Worm (Caenorhabditis elegans) whole organism, late embryonic: ENCODE measurements around the gene srw-53.

Experiments
- C38D4.7 ChIP-seq: fragments of 200-800 bp; sonication (Bioruptor generic); optimal IDR thresholded peaks from 2 replicates; lab custom pipeline; 2018; ENCODE audit warnings: mild to moderate bottlenecking, missing genetic modification characterization, moderate library complexity, missing compliant biosample characterization
- F13H6.1 ChIP-seq: sonication (generic microtip); optimal IDR thresholded peaks from 2 replicates; lab custom pipeline; 2016; ENCODE audit warnings: missing genetic modification characterization, missing compliant biosample characterization
- K09A11.1 ChIP-seq: sonication (generic microtip); optimal IDR thresholded peaks from 2 replicates; lab custom pipeline; 2017; ENCODE audit warnings: antibody characterized with exemption, mild to moderate bottlenecking, missing genetic modification characterization, missing compliant biosample characterization; ENCODE audit not compliant: insufficient read depth
- T23F11.4 ChIP-seq: fragments of 200-800 bp; sonication (Bioruptor generic); optimal IDR thresholded peaks from 2 replicates; lab custom pipeline; 2018; ENCODE audit warnings: mild to moderate bottlenecking, missing genetic modification characterization, missing compliant biosample characterization
- ahr-1 ChIP-seq: sonication (generic microtip); optimal IDR thresholded peaks from 2 replicates; lab custom pipeline; 2016; ENCODE audit warnings: missing genetic modification characterization, missing compliant biosample characterization
- ceh-19 ChIP-seq: fragments of 200-800 bp; sonication (Bioruptor generic); optimal IDR thresholded peaks from 2 replicates; lab custom pipeline; 2018; ENCODE audit warnings: mild to moderate bottlenecking, missing genetic modification characterization, missing compliant biosample characterization
- ceh-2 ChIP-seq: sonication (generic microtip); optimal IDR thresholded peaks from 2 replicates; lab custom pipeline; 2016; ENCODE audit warnings: missing genotype, missing genetic modification characterization, missing compliant biosample characterization
- ceh-22 ChIP-seq: sonication (generic microtip); optimal IDR thresholded peaks from 2 replicates; lab custom pipeline; 2017; ENCODE audit warnings: missing biosample characterization, missing genetic modification characterization
- ceh-24 ChIP-seq: sonication (generic microtip); optimal IDR thresholded peaks from 2 replicates; lab custom pipeline; 2016; ENCODE audit warnings: mild to moderate bottlenecking, missing genetic modification characterization, missing compliant biosample characterization
- ceh-34 ChIP-seq: sonication (generic microtip); optimal IDR thresholded peaks from 2 replicates; lab custom pipeline; 2016; ENCODE audit warnings: mild to moderate bottlenecking, missing genetic modification characterization, missing compliant biosample characterization
- ceh-45 ChIP-seq: fragments of 200-800 bp; sonication (Bioruptor generic); IDR thresholded peaks from 2 replicates; pipeline ENCODE4 v1.3.6; 2022; ENCODE audit warnings: missing genetic modification reagents, missing genetic modification characterization, missing compliant biosample characterization
- ceh-48 ChIP-seq: sonication (generic microtip); optimal IDR thresholded peaks from 2 replicates; lab custom pipeline; 2016; ENCODE audit warnings: missing genetic modification characterization, inconsistent platforms, missing compliant biosample characterization
- ceh-6 ChIP-seq: fragments of 200-800 bp; sonication (Bioruptor generic); optimal IDR thresholded peaks from 2 replicates; lab custom pipeline; 2018; ENCODE audit warnings: mild to moderate bottlenecking, missing genetic modification characterization, missing compliant biosample characterization
- ceh-9 ChIP-seq: sonication (generic microtip); optimal IDR thresholded peaks from 2 replicates; lab custom pipeline; 2016; ENCODE audit warnings: mild to moderate bottlenecking, missing genetic modification characterization, inconsistent platforms, missing compliant biosample characterization
- elt-2 ChIP-seq: sonication (generic microtip); optimal IDR thresholded peaks from 2 replicates; lab custom pipeline; 2016; ENCODE audit warnings: missing genetic modification reagents, missing genetic modification characterization, missing compliant biosample characterization
- elt-4 ChIP-seq: sonication (generic microtip); optimal IDR thresholded peaks from 2 replicates; lab custom pipeline; 2016; ENCODE audit warnings: missing genetic modification characterization, missing compliant biosample characterization
- ets-4 ChIP-seq: sonication (generic microtip); optimal IDR thresholded peaks from 2 replicates; lab custom pipeline; 2016; ENCODE audit warnings: missing genetic modification characterization, missing compliant biosample characterization
- hlh-13 ChIP-seq: fragments of 200-800 bp; sonication (Bioruptor generic); optimal IDR thresholded peaks from 2 replicates; lab custom pipeline; 2018; ENCODE audit warnings: mild to moderate bottlenecking, missing genetic modification characterization, missing compliant biosample characterization
- hlh-15 ChIP-seq: sonication (generic microtip); optimal IDR thresholded peaks from 2 replicates; lab custom pipeline; 2016; ENCODE audit warnings: missing genetic modification characterization, missing compliant biosample characterization
- hlh-30 ChIP-seq: sonication (generic microtip); optimal IDR thresholded peaks from 2 replicates; lab custom pipeline; 2017; ENCODE audit warnings: antibody characterized with exemption, missing genetic modification characterization, missing compliant biosample characterization; ENCODE audit not compliant: insufficient read depth
- hlh-8 ChIP-seq: sonication (generic microtip); optimal IDR thresholded peaks from 2 replicates; lab custom pipeline; 2016; ENCODE audit warnings: missing genotype, missing genetic modification characterization, missing compliant biosample characterization
- lim-6 ChIP-seq: sonication (generic microtip); optimal IDR thresholded peaks from 2 replicates; lab custom pipeline; 2016; ENCODE audit warnings: missing genetic modification characterization, missing compliant biosample characterization
- lin-11 ChIP-seq: fragments of 200-800 bp; sonication (Bioruptor generic); optimal IDR thresholded peaks from 2 replicates; lab custom pipeline; 2018; ENCODE audit warnings: mild to moderate bottlenecking, missing genetic modification characterization, missing compliant biosample characterization
- mec-3 ChIP-seq: sonication (generic microtip); optimal IDR thresholded peaks from 2 replicates; lab custom pipeline; 2016; ENCODE audit warnings: borderline replicate concordance, missing genetic modification characterization, missing compliant biosample characterization
- odd-2 ChIP-seq: sonication (generic microtip); optimal IDR thresholded peaks from 2 replicates; lab custom pipeline; 2017; ENCODE audit warnings: antibody characterized with exemption, mild to moderate bottlenecking, missing genetic modification characterization, missing compliant biosample characterization
- pat-9 ChIP-seq: fragments of 200-800 bp; sonication (Bioruptor generic); optimal IDR thresholded peaks from 2 replicates; lab custom pipeline; 2018; ENCODE audit warnings: mild to moderate bottlenecking, missing genetic modification characterization, moderate library complexity, missing compliant biosample characterization
- pax-1 ChIP-seq: fragments of 150-350 bp; optimal IDR thresholded peaks from 2 replicates; lab custom pipeline; 2014; ENCODE audit warnings: missing biosample characterization, missing genetic modification characterization
- pqm-1 ChIP-seq: sonication (generic microtip); optimal IDR thresholded peaks from 2 replicates; lab custom pipeline; 2016; ENCODE audit warnings: missing genetic modification characterization, missing compliant biosample characterization
- pros-1 ChIP-seq: fragments of 150-350 bp; optimal IDR thresholded peaks from 2 replicates; lab custom pipeline; 2014; ENCODE audit warnings: missing biosample characterization, missing genetic modification reagents, missing genetic modification characterization
- sox-4 ChIP-seq: sonication (generic microtip); optimal IDR thresholded peaks from 2 replicates; lab custom pipeline; 2017; ENCODE audit warnings: mild to moderate bottlenecking, missing genetic modification characterization, inconsistent platforms, missing compliant biosample characterization
- syd-9 ChIP-seq: sonication (generic microtip); optimal IDR thresholded peaks from 2 replicates; lab custom pipeline; 2016; ENCODE audit warnings: mild to moderate bottlenecking, missing genetic modification characterization, moderate library complexity, missing compliant biosample characterization
- tbx-7 ChIP-seq: sonication (generic microtip); optimal IDR thresholded peaks from 2 replicates; lab custom pipeline; 2016; ENCODE audit warnings: missing genotype, missing genetic modification characterization, missing compliant biosample characterization
- unc-3 ChIP-seq, 2 experiments: fragments of 200-800 bp in 1 of 2; sonication (Bioruptor generic) in 1 of 2; sonication (generic microtip) in 1 of 2; conservative IDR thresholded peaks in 1 of 2; optimal IDR thresholded peaks in 1 of 2; 2 replicates each; pipeline versions ENCODE4 v1.3.6 to Lab custom; 2016 to 2022; ENCODE audit warnings: missing compliant biosample characterization in 2 of 2, missing genetic modification characterization in 2 of 2, missing genetic modification reagents in 1 of 2
- unc-42 ChIP-seq: sonication (generic microtip); optimal IDR thresholded peaks from 2 replicates; lab custom pipeline; 2016; ENCODE audit warnings: missing genotype, missing genetic modification characterization, missing compliant biosample characterization
- unc-55 ChIP-seq: sonication (generic microtip); optimal IDR thresholded peaks from 2 replicates; lab custom pipeline; 2017; ENCODE audit warnings: missing biosample characterization, missing genetic modification reagents, missing genetic modification characterization
- unc-86 ChIP-seq: sonication (generic microtip); optimal IDR thresholded peaks from 2 replicates; lab custom pipeline; 2016; ENCODE audit warnings: missing genetic modification characterization, missing compliant biosample characterization
- ztf-16 ChIP-seq: sonication (generic microtip); optimal IDR thresholded peaks from 2 replicates; lab custom pipeline; 2017; ENCODE audit warnings: missing genetic modification characterization, missing compliant biosample characterization

srw-53 gene

ce11 chrV:15974836-15975235 lies 31.6 kb downstream of the srw-53 start, which contains the start of gene sru-22:
Gene sru-22, minus strand, starts transcription at chrV:15974936.
- TF ChIP-seq pros-1 (tag; lab: Kevin White, UChicago), result no peak
- no peak for TF ChIP-seq ets-4
- TF ChIP-seq pqm-1 (tag; lab: Kevin White, UChicago), result no peak
- TF ChIP-seq hlh-15, result no peak
- TF ChIP-seq unc-3 (GFP tag; conservative IDR thresholded peaks at IDR 0.05; lab: Robert Waterston, UW), result no peak
- TF ChIP-seq unc-3 (tag; optimal IDR thresholded peaks at IDR 0.05; lab: Kevin White, UChicago), result no peak
- no peak for TF ChIP-seq elt-2
- TF ChIP-seq ceh-22 (tag; lab: Kevin White, UChicago), result no peak
- no peak for TF ChIP-seq ztf-16 (tag; lab: Kevin White, UChicago)
- no peak for TF ChIP-seq hlh-8 (tag; lab: Kevin White, UChicago)
- TF ChIP-seq ceh-9 (tag; lab: Kevin White, UChicago), result no peak
- no peak for TF ChIP-seq unc-55 (GFP tag; lab: Kevin White, UChicago)
- TF ChIP-seq hlh-13, result no peak
- no peak for TF ChIP-seq T23F11.4 (GFP tag; lab: Kevin White, UChicago)
- no peak for TF ChIP-seq mec-3 (tag; lab: Kevin White, UChicago)
- no peak for TF ChIP-seq ceh-19 (GFP tag; lab: Kevin White, UChicago)

ce11 chrV:15975845-15976244 lies 32.6 kb downstream of the srw-53 start, which contains the start of gene clec-232:
Gene clec-232, plus strand, starts transcription at chrV:15976145.
- TF ChIP-seq elt-4 (no peak), lin-11 (tag; lab: Kevin White, UChicago) (no peak), hlh-30 (tag; lab: Kevin White, UChicago) (no peak), odd-2 (no peak), ceh-6 (GFP tag; lab: Kevin White, UChicago) (no peak), lim-6 (no peak), sox-4 (no peak), syd-9 (tag; lab: Kevin White, UChicago) (no peak), hlh-13 (no peak)

- TF ChIP-seq pat-9 (tag; lab: Kevin White, UChicago) (no peak), elt-2 (no peak), hlh-8 (tag; lab: Kevin White, UChicago) (no peak), unc-42 (tag; lab: Kevin White, UChicago) (no peak), unc-86 (tag; lab: Kevin White, UChicago) (no peak), ceh-48 (tag; lab: Kevin White, UChicago) (no peak), ceh-2 (tag; lab: Kevin White, UChicago) (no peak), ahr-1 (tag; lab: Kevin White, UChicago) (no peak), lin-11 (tag; lab: Kevin White, UChicago) (no peak), ceh-45 (GFP tag; lab: Robert Waterston, UW) (no peak), pax-1 (tag; lab: Kevin White, UChicago) (no peak), K09A11.1 (no peak), tbx-7 (tag; lab: Kevin White, UChicago) (no peak), ceh-24 (tag; lab: Kevin White, UChicago) (no peak), ztf-16 (tag; lab: Kevin White, UChicago) (no peak), F13H6.1 (tag; lab: Kevin White, UChicago) (no peak), C38D4.7 (GFP tag; lab: Kevin White, UChicago) (no peak), sox-4 (no peak), ceh-34 (tag; lab: Kevin White, UChicago) (no peak)
These were observed 35.1 kb downstream of the srw-53 start, which contains the start of gene oac-20 for ce11 chrV:15978232-15978764. Gene oac-20, plus strand, starts transcription at chrV:15978714.
